Worm (Caenorhabditis elegans) whole organism, midembryonic: Measurements from ENCODE around the gene W01C9.2.

Experiments used
- med-1 ChIP-seq: sonication (generic microtip); optimal IDR thresholded peaks from 2 replicates; lab custom pipeline; 2017; ENCODE audit warnings: missing genetic modification characterization, mild to moderate bottlenecking, missing compliant biosample characterization, antibody characterized with exemption, missing genetic modification reagents; ENCODE audit not compliant: insufficient read depth
- ztf-29 ChIP-seq: fragments of 200-800 bp; sonication (Bioruptor generic); IDR thresholded peaks from 2 replicates; pipeline ENCODE4 v1.3.6; 2022; ENCODE audit warnings: missing genetic modification reagents, missing genetic modification characterization, missing compliant biosample characterization

- no peak for TF ChIP-seq ztf-29 (GFP tag; lab: Robert Waterston, UW)
- no peak for TF ChIP-seq med-1
These were observed 14.9 kb downstream of the W01C9.2 start for ce11 chrII:8551100-8551499.
